Worm (Caenorhabditis elegans) whole organism, mixed stage, embryonic: ENCODE measurements around the gene osm-3.

ENCODE experiments used
- blmp-1 ChIP-seq: fragments of 150-350 bp; optimal IDR thresholded peaks from 2 replicates; lab custom pipeline; 2014; ENCODE audit warnings: missing biosample characterization, missing genetic modification characterization
- drap-1 ChIP-seq: fragments of 200-800 bp; sonication (Bioruptor generic); optimal IDR thresholded peaks from 3 replicates; lab custom pipeline; 2018; ENCODE audit warnings: mild to moderate bottlenecking, missing genetic modification characterization, missing compliant biosample characterization
- elt-3 ChIP-seq: fragments of 150-350 bp; optimal IDR thresholded peaks from 2 replicates; lab custom pipeline; 2014; ENCODE audit warnings: missing biosample characterization, missing genetic modification characterization
- mls-2 ChIP-seq: sonication (generic microtip); optimal IDR thresholded peaks from 2 replicates; lab custom pipeline; 2016; ENCODE audit warnings: mild to moderate bottlenecking, missing genetic modification characterization, moderate library complexity, missing compliant biosample characterization
- nhr-237 ChIP-seq: fragments of 150-350 bp; optimal IDR thresholded peaks from 2 replicates; lab custom pipeline; 2014; ENCODE audit warnings: missing biosample characterization, missing genetic modification characterization
- nhr-28 ChIP-seq: fragments of 150-350 bp; optimal IDR thresholded peaks from 2 replicates; lab custom pipeline; 2014; ENCODE audit warnings: missing biosample characterization, missing genetic modification characterization
- snpc-4 ChIP-seq: fragments of 150-350 bp; optimal IDR thresholded peaks from 2 replicates; lab custom pipeline; 2014; ENCODE audit warnings: missing biosample characterization, missing genetic modification characterization
- unc-39 ChIP-seq: fragments of 150-350 bp; optimal IDR thresholded peaks from 2 replicates; lab custom pipeline; 2014; ENCODE audit warnings: missing biosample characterization, missing genetic modification characterization
- unc-62 ChIP-seq: fragments of 150-350 bp; optimal IDR thresholded peaks from 2 replicates; lab custom pipeline; 2014; ENCODE audit warnings: missing biosample characterization, missing genetic modification reagents, missing genetic modification characterization
- ztf-11 ChIP-seq: fragments of 150-350 bp; optimal IDR thresholded peaks from 2 replicates; lab custom pipeline; 2014; ENCODE audit warnings: missing biosample characterization, missing genetic modification characterization

ce11 chrIV:3819278-3819777, 18.5 kb upstream of the osm-3 start, which contains the start of gene bris-1:
- TF ChIP-seq snpc-4 (tag; lab: Kevin White, UChicago) (no peak), nhr-237 (tag; lab: Kevin White, UChicago) (no peak), drap-1 (no peak), mls-2 (tag; lab: Kevin White, UChicago) (no peak), unc-39 (no peak), unc-62 (no peak), elt-3 (tag; lab: Kevin White, UChicago) (no peak), ztf-11 (tag; lab: Kevin White, UChicago) (no peak), nhr-28 (tag; lab: Kevin White, UChicago) (no peak), blmp-1 (tag; lab: Kevin White, UChicago) (no peak)
